Worm (Caenorhabditis elegans) whole organism, L2 larva: ENCODE data around the gene F26F2.10.

Experiments
- dmd-4 ChIP-seq: sonication (generic microtip); optimal IDR thresholded peaks from 2 replicates; lab custom pipeline; 2017; ENCODE audit warnings: missing biosample characterization, missing genetic modification characterization
- fos-1 ChIP-seq: fragments of 150-350 bp; optimal IDR thresholded peaks from 2 replicates; lab custom pipeline; 2014; ENCODE audit warnings: missing biosample characterization, missing genetic modification characterization
- lsy-2 ChIP-seq, 2 experiments: fragments of 150-350 bp in 1 of 2; sonication (generic microtip) in 1 of 2; optimal IDR thresholded peaks; 2 replicates each; lab custom pipeline; 2014 to 2017; ENCODE audit warnings: missing biosample characterization in 2 of 2, missing genetic modification characterization in 2 of 2
- nhr-10 ChIP-seq: sonication (generic microtip); optimal IDR thresholded peaks from 2 replicates; lab custom pipeline; 2017; ENCODE audit warnings: missing biosample characterization, missing genetic modification characterization
- nhr-11 ChIP-seq: fragments of 150-350 bp; optimal IDR thresholded peaks from 2 replicates; lab custom pipeline; 2014; ENCODE audit warnings: missing biosample characterization, missing genetic modification characterization
- nhr-12 ChIP-seq: fragments of 150-350 bp; optimal IDR thresholded peaks from 2 replicates; lab custom pipeline; 2014; ENCODE audit warnings: missing biosample characterization, missing genetic modification characterization
- nhr-25 ChIP-seq: fragments of 150-350 bp; sonication (generic microtip); optimal IDR thresholded peaks from 3 replicates; lab custom pipeline; 2014; ENCODE audit warnings: missing biosample characterization, missing genetic modification characterization

- TF ChIP-seq lsy-2 (tag; optimal IDR thresholded peaks at IDR 0.05; lab: Kevin White, UChicago) (no peak), nhr-11 (tag; lab: Kevin White, UChicago) (no peak), nhr-12 (tag; lab: Kevin White, UChicago) (no peak), dmd-4 (tag; lab: Kevin White, UChicago) (no peak), fos-1 (tag; lab: Kevin White, UChicago) (no peak), nhr-10 (tag; lab: Kevin White, UChicago) (no peak), nhr-25 (no peak)
Observed at ce11 chrV:20633619-20634018, 39.0 kb upstream of the F26F2.10 start, which contains the start of gene F46B3.15.
